Worm (Caenorhabditis elegans) whole organism, young adult: ENCODE measurements around the gene C01B9.1.

Experiments
- B0035.1 ChIP-seq: sonication (generic microtip); optimal IDR thresholded peaks from 2 replicates; lab custom pipeline; 2016; ENCODE audit warnings: missing genetic modification characterization, mild to moderate bottlenecking, missing compliant biosample characterization, missing genotype, missing genetic modification reagents
- B0261.1 ChIP-seq: sonication (generic microtip); optimal IDR thresholded peaks from 2 replicates; lab custom pipeline; 2016; ENCODE audit warnings: mild to moderate bottlenecking, missing genetic modification characterization, moderate library complexity, missing compliant biosample characterization
- B0336.3 ChIP-seq: fragments of 200-800 bp; sonication (Bioruptor generic); IDR thresholded peaks from 2 replicates; pipeline ENCODE4 v1.3.6; 2022; ENCODE audit warnings: missing genetic modification characterization, missing compliant biosample characterization
- C06A6.2 ChIP-seq: fragments of 200-800 bp; sonication (Bioruptor generic); conservative IDR thresholded peaks from 2 replicates; pipeline ENCODE4 v1.3.6; 2022; ENCODE audit warnings: missing genetic modification characterization, missing compliant biosample characterization
- C17E4.6 ChIP-seq: fragments of 200-800 bp; sonication (Bioruptor generic); IDR thresholded peaks from 2 replicates; pipeline ENCODE4 v1.3.6; 2022; ENCODE audit warnings: missing genetic modification reagents, missing genetic modification characterization, missing compliant biosample characterization
- F39B2.1 ChIP-seq: fragments of 200-800 bp; sonication (Bioruptor generic); IDR thresholded peaks from 2 replicates; pipeline ENCODE4 v1.3.6; 2022; ENCODE audit warnings: missing genetic modification reagents, missing genetic modification characterization, missing compliant biosample characterization
- F49E8.2 ChIP-seq: sonication (generic microtip); optimal IDR thresholded peaks from 3 replicates; lab custom pipeline; 2017; ENCODE audit warnings: missing genetic modification characterization, mild to moderate bottlenecking, missing compliant biosample characterization, antibody characterized with exemption, moderate library complexity; ENCODE audit not compliant: insufficient read depth
- F57C9.4 ChIP-seq: sonication (generic microtip); optimal IDR thresholded peaks from 2 replicates; lab custom pipeline; 2017; ENCODE audit warnings: mild to moderate bottlenecking, missing genetic modification characterization, missing compliant biosample characterization
- K12H6.12 ChIP-seq: fragments of 200-800 bp; sonication (Bioruptor generic); optimal IDR thresholded peaks from 2 replicates; lab custom pipeline; 2018; ENCODE audit warnings: mild to moderate bottlenecking, missing genetic modification characterization, missing compliant biosample characterization
- T07F8.4 ChIP-seq: sonication (generic microtip); optimal IDR thresholded peaks from 2 replicates; lab custom pipeline; 2016; ENCODE audit warnings: mild to moderate bottlenecking, missing genetic modification characterization, moderate library complexity, missing compliant biosample characterization
- Y53F4B.3 ChIP-seq: fragments of 200-800 bp; sonication (Bioruptor generic); IDR thresholded peaks from 2 replicates; pipeline ENCODE4 v1.3.6; 2022; ENCODE audit warnings: missing genetic modification reagents, missing genetic modification characterization, missing compliant biosample characterization
- Y56A3A.18 ChIP-seq: fragments of 200-800 bp; sonication (Bioruptor generic); IDR thresholded peaks from 2 replicates; pipeline ENCODE4 v1.3.6; 2022; ENCODE audit warnings: missing genetic modification reagents, missing genetic modification characterization, missing compliant biosample characterization
- aptf-2 ChIP-seq: fragments of 200-800 bp; sonication (Bioruptor generic); conservative IDR thresholded peaks from 2 replicates; pipeline ENCODE4 v1.3.6; 2022; ENCODE audit warnings: missing genetic modification reagents, missing genetic modification characterization, missing compliant biosample characterization
- atf-7 ChIP-seq: sonication (generic microtip); optimal IDR thresholded peaks from 2 replicates; lab custom pipeline; 2017; ENCODE audit warnings: mild to moderate bottlenecking, missing genetic modification characterization, missing compliant biosample characterization
- athp-1 ChIP-seq: sonication (generic microtip); optimal IDR thresholded peaks from 2 replicates; lab custom pipeline; 2017; ENCODE audit warnings: mild to moderate bottlenecking, missing genetic modification characterization, missing compliant biosample characterization
- attf-3 ChIP-seq: fragments of 200-800 bp; sonication (Bioruptor generic); conservative IDR thresholded peaks from 2 replicates; pipeline ENCODE4 v1.3.6; 2022; ENCODE audit warnings: missing genetic modification reagents, missing genetic modification characterization, missing compliant biosample characterization
- attf-6 ChIP-seq: fragments of 200-800 bp; sonication (Bioruptor generic); IDR thresholded peaks from 2 replicates; pipeline ENCODE4 v1.3.6; 2022; ENCODE audit warnings: missing genetic modification reagents, missing genetic modification characterization, missing compliant biosample characterization
- bed-1 ChIP-seq: fragments of 200-800 bp; sonication (Bioruptor generic); IDR thresholded peaks from 2 replicates; pipeline ENCODE4 v1.3.6; 2022; ENCODE audit warnings: missing genetic modification reagents, missing genetic modification characterization, missing compliant biosample characterization
- bed-2 ChIP-seq: fragments of 200-800 bp; sonication (Bioruptor generic); IDR thresholded peaks from 2 replicates; pipeline ENCODE4 v1.3.6; 2022; ENCODE audit warnings: missing genetic modification reagents, missing genetic modification characterization, missing compliant biosample characterization
- cebp-2 ChIP-seq: fragments of 200-800 bp; sonication (Bioruptor generic); IDR thresholded peaks from 2 replicates; pipeline ENCODE4 v1.3.6; 2022; ENCODE audit warnings: missing genetic modification characterization, missing compliant biosample characterization
- ceh-100 ChIP-seq: fragments of 200-800 bp; sonication (Bioruptor generic); IDR thresholded peaks from 2 replicates; pipeline ENCODE4 v1.3.6; 2022; ENCODE audit warnings: missing genetic modification reagents, missing genetic modification characterization, missing compliant biosample characterization
- ceh-27 ChIP-seq: fragments of 200-800 bp; sonication (Bioruptor generic); optimal IDR thresholded peaks from 2 replicates; lab custom pipeline; 2018; ENCODE audit warnings: mild to moderate bottlenecking, missing genetic modification characterization, moderate library complexity, missing compliant biosample characterization
- ceh-79 ChIP-seq: sonication (generic microtip); optimal IDR thresholded peaks from 2 replicates; lab custom pipeline; 2017; ENCODE audit warnings: mild to moderate bottlenecking, missing genetic modification characterization, missing compliant biosample characterization
- chd-7 ChIP-seq: sonication (generic microtip); optimal IDR thresholded peaks from 2 replicates; lab custom pipeline; 2016; ENCODE audit warnings: mild to moderate bottlenecking, missing genetic modification characterization, moderate library complexity, missing compliant biosample characterization
- dpl-1 ChIP-seq: fragments of 150-350 bp; optimal IDR thresholded peaks from 2 replicates; lab custom pipeline; 2014; ENCODE audit warnings: missing biosample characterization, missing genetic modification reagents, missing genetic modification characterization
- egl-18 ChIP-seq: fragments of 200-800 bp; sonication (Bioruptor generic); IDR thresholded peaks from 2 replicates; pipeline ENCODE4 v1.3.6; 2022; ENCODE audit warnings: missing genetic modification reagents, missing genetic modification characterization, missing compliant biosample characterization
- egl-44 ChIP-seq: fragments of 200-800 bp; sonication (Bioruptor generic); IDR thresholded peaks from 2 replicates; pipeline ENCODE4 v1.3.6; 2022; ENCODE audit warnings: missing genetic modification reagents, missing genetic modification characterization, missing compliant biosample characterization
- ekl-4 ChIP-seq: fragments of 200-800 bp; sonication (Bioruptor generic); IDR thresholded peaks from 2 replicates; pipeline ENCODE4 v1.3.6; 2022; ENCODE audit warnings: missing genetic modification reagents, missing genetic modification characterization, missing compliant biosample characterization
- ets-4 ChIP-seq: fragments of 200-800 bp; sonication (Bioruptor generic); optimal IDR thresholded peaks from 2 replicates; lab custom pipeline; 2018; ENCODE audit warnings: mild to moderate bottlenecking, missing genetic modification characterization, missing compliant biosample characterization
- gei-17 ChIP-seq: fragments of 200-800 bp; sonication (Bioruptor generic); optimal IDR thresholded peaks from 2 replicates; lab custom pipeline; 2018; ENCODE audit warnings: mild to moderate bottlenecking, missing genetic modification characterization, missing compliant biosample characterization
- hlh-12 ChIP-seq: sonication (generic microtip); optimal IDR thresholded peaks from 2 replicates; lab custom pipeline; 2016; ENCODE audit warnings: missing genetic modification characterization, missing compliant biosample characterization
- hmg-20 ChIP-seq: fragments of 200-800 bp; sonication (Bioruptor generic); IDR thresholded peaks from 2 replicates; pipeline ENCODE4 v1.3.6; 2022; ENCODE audit warnings: missing genetic modification reagents, missing genetic modification characterization, missing compliant biosample characterization
- hsf-1 ChIP-seq: fragments of 200-800 bp; sonication (Bioruptor generic); IDR thresholded peaks from 2 replicates; pipeline ENCODE4 v1.3.6; 2022; ENCODE audit warnings: missing genetic modification reagents, missing genetic modification characterization, missing compliant biosample characterization
- let-607 ChIP-seq, 2 experiments: fragments of 200-800 bp in 1 of 2; sonication (Bioruptor generic) in 1 of 2; sonication (generic microtip) in 1 of 2; optimal IDR thresholded peaks; 2 replicates each; lab custom pipeline; 2016 to 2018; ENCODE audit warnings: mild to moderate bottlenecking in 2 of 2, missing compliant biosample characterization in 2 of 2, missing genetic modification characterization in 2 of 2, moderate library complexity in 2 of 2, missing genotype in 1 of 2
- lsl-1 ChIP-seq: fragments of 200-800 bp; sonication (Bioruptor generic); optimal IDR thresholded peaks from 2 replicates; lab custom pipeline; 2018; ENCODE audit warnings: mild to moderate bottlenecking, missing genetic modification characterization, moderate library complexity, missing compliant biosample characterization
- madf-6 ChIP-seq: fragments of 200-800 bp; sonication (Bioruptor generic); IDR thresholded peaks from 2 replicates; pipeline ENCODE4 v1.3.6; 2022; ENCODE audit warnings: missing genetic modification reagents, missing genetic modification characterization, missing compliant biosample characterization
- madf-8 ChIP-seq: fragments of 200-800 bp; sonication (Bioruptor generic); conservative IDR thresholded peaks from 2 replicates; pipeline ENCODE4 v1.3.6; 2022; ENCODE audit warnings: missing genetic modification reagents, missing genetic modification characterization, missing compliant biosample characterization
- mcd-1 ChIP-seq: fragments of 200-800 bp; sonication (Bioruptor generic); IDR thresholded peaks from 2 replicates; pipeline ENCODE4 v1.3.6; 2022; ENCODE audit warnings: missing genetic modification reagents, missing genetic modification characterization, missing compliant biosample characterization
- mxl-1 ChIP-seq: sonication (generic microtip); optimal IDR thresholded peaks from 2 replicates; lab custom pipeline; 2016; ENCODE audit warnings: missing genetic modification characterization, missing compliant biosample characterization
- nhr-179 ChIP-seq: sonication (generic microtip); optimal IDR thresholded peaks from 2 replicates; lab custom pipeline; 2016; ENCODE audit warnings: mild to moderate bottlenecking, missing genetic modification characterization, missing compliant biosample characterization
- nhr-90 ChIP-seq: sonication (generic microtip); optimal IDR thresholded peaks from 2 replicates; lab custom pipeline; 2016; ENCODE audit warnings: missing genotype, mild to moderate bottlenecking, missing genetic modification characterization, missing compliant biosample characterization
- rec-8 ChIP-seq, 2 experiments: sonication (generic microtip); optimal IDR thresholded peaks; 2 replicates each; lab custom pipeline; 2016; ENCODE audit warnings: mild to moderate bottlenecking in 2 of 2, missing genetic modification characterization in 2 of 2, missing genetic modification reagents in 2 of 2, missing genotype in 2 of 2, missing biosample characterization in 1 of 2, missing compliant biosample characterization in 1 of 2, moderate library complexity in 1 of 2
- sea-2 ChIP-seq: fragments of 200-800 bp; sonication (Bioruptor generic); IDR thresholded peaks from 2 replicates; pipeline ENCODE4 v1.3.6; 2022; ENCODE audit warnings: missing genetic modification characterization, missing compliant biosample characterization
- xnd-1 ChIP-seq: sonication (generic microtip); optimal IDR thresholded peaks from 2 replicates; lab custom pipeline; 2016; ENCODE audit warnings: missing genotype, missing genetic modification reagents, missing genetic modification characterization, missing compliant biosample characterization
- ztf-18 ChIP-seq: sonication (generic microtip); optimal IDR thresholded peaks from 2 replicates; lab custom pipeline; 2016; ENCODE audit warnings: missing genotype, mild to moderate bottlenecking, missing genetic modification characterization, missing compliant biosample characterization
- ztf-28 ChIP-seq: fragments of 200-800 bp; sonication (Bioruptor generic); IDR thresholded peaks from 2 replicates; pipeline ENCODE4 v1.3.6; 2022; ENCODE audit warnings: missing genetic modification reagents, missing genetic modification characterization, missing compliant biosample characterization
- ztf-3 ChIP-seq: fragments of 200-800 bp; sonication (Bioruptor generic); optimal IDR thresholded peaks from 2 replicates; lab custom pipeline; 2018; ENCODE audit warnings: mild to moderate bottlenecking, missing genetic modification characterization, missing compliant biosample characterization

Gene C01B9.1

ce11 chrII:13722763-13723162 is 48.6 kb upstream of the C01B9.1 start, which contains the start of gene Y54G9A.5 (continued):
- TF ChIP-seq ets-4 (GFP tag; lab: Kevin White, UChicago) = no peak
- TF ChIP-seq xnd-1 (tag; lab: Kevin White, UChicago) = peak; percentile 6
- peak; percentile 34; the same call in 1 of the 2 replicates for TF ChIP-seq bed-2 (GFP tag; lab: Robert Waterston, UW)

DNA sequence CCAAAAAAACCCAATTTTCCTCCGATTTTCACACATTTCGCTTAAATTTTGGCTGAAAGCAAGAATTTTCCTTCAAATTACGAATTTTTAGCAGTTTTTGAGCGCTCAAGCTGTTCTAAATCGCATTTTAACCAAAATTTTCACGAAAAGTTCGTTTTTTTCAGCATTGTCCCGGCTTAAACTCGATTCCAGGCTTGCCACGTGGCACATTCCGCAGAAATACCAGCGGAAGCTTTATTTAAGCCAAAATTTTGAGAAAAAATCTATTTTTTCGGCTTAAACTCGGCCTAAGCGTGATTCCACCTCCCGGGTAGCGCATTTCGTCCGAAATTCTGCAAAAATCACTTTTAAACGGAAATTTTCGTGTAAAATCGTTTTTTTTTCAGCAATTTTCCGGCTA is 47.6 kb upstream of the C01B9.1 start:
- TF ChIP-seq hsf-1 (GFP tag; lab: Robert Waterston, UW) (0 out of 2 replicates have a peak, but pooled peaks have one; percentile 18), ztf-18 (no peak), mxl-1 (tag; lab: Kevin White, UChicago) (no peak), nhr-90 (tag; lab: Kevin White, UChicago) (no peak), nhr-179 (tag; lab: Kevin White, UChicago) (no peak), ekl-4 (no peak), F57C9.4 (tag; lab: Kevin White, UChicago) (no peak), atf-7 (tag; lab: Kevin White, UChicago) (no peak), bed-1 (GFP tag; lab: Robert Waterston, UW) (no peak), T07F8.4 (tag; lab: Kevin White, UChicago) (no peak), F49E8.2 (tag; lab: Kevin White, UChicago) (no peak), madf-6 (GFP tag; lab: Robert Waterston, UW) (peak; percentile 38; the same call in 1 of the 2 replicates), ceh-79 (tag; lab: Kevin White, UChicago) (no peak), ceh-100 (GFP tag; lab: Robert Waterston, UW) (peak; percentile 29; the same call in 1 of the 2 replicates), Y56A3A.18 (GFP tag; lab: Robert Waterston, UW) (no peak), egl-44 (GFP tag; lab: Robert Waterston, UW) (0 out of 2 replicates have a peak, but pooled peaks have one; percentile 54), ceh-27 (no peak), attf-3 (GFP tag; lab: Robert Waterston, UW) (no peak), dpl-1 (no peak), ets-4 (GFP tag; lab: Kevin White, UChicago) (no peak), gei-17 (GFP tag; lab: Kevin White, UChicago) (no peak), lsl-1 (peak; percentile 42), aptf-2 (no peak), cebp-2 (GFP tag; lab: Robert Waterston, UW) (no peak), egl-18 (GFP tag; lab: Robert Waterston, UW) (no peak), hlh-12 (no peak), ztf-28 (GFP tag; lab: Robert Waterston, UW) (0 out of 2 replicates have a peak, but pooled peaks have one; percentile 60), B0336.3 (GFP tag; lab: Robert Waterston, UW) (peak; percentile 53; the same call in 1 of the 2 replicates), ztf-3 (GFP tag; lab: Kevin White, UChicago) (no peak), attf-6 (GFP tag; lab: Robert Waterston, UW) (0 out of 2 replicates have a peak, but pooled peaks have one; percentile 15), F39B2.1 (GFP tag; lab: Robert Waterston, UW) (no peak), madf-8 (GFP tag; lab: Robert Waterston, UW) (no peak), sea-2 (no peak), let-607 (tag; optimal IDR thresholded peaks at IDR 0.05; lab: Kevin White, UChicago) (no peak), rec-8 (tag; optimal IDR thresholded peaks at IDR 0.05; lab: Kevin White, UChicago) (no peak), mcd-1 (GFP tag; lab: Robert Waterston, UW) (0 out of 2 replicates have a peak, but pooled peaks have one; percentile 17), B0261.1 (tag; lab: Kevin White, UChicago) (no peak), B0035.1 (tag; lab: Kevin White, UChicago) (no peak), hmg-20 (no peak), athp-1 (tag; lab: Kevin White, UChicago) (peak; percentile 25), C17E4.6 (GFP tag; lab: Robert Waterston, UW) (no peak), C06A6.2 (GFP tag; lab: Robert Waterston, UW) (no peak), K12H6.12 (tag; lab: Kevin White, UChicago) (no peak), chd-7 (tag; lab: Kevin White, UChicago) (no peak), Y53F4B.3 (GFP tag; lab: Robert Waterston, UW) (no peak)
